Fruit fly (Drosophila melanogaster) whole organism, pupa: ENCODE data around the gene CG33723.

Experiments
- CG10348 ChIP-seq: fragments of 200-800 bp; sonication (Bioruptor generic); IDR thresholded peaks from 2 replicates; pipeline ENCODE4 v1.3.6; 2022; ENCODE audit warnings: missing biosample characterization, missing genetic modification characterization
- CG12605 ChIP-seq: fragments of 200-800 bp; sonication (Bioruptor generic); IDR thresholded peaks from 2 replicates; pipeline ENCODE4 v1.3.6; 2022; ENCODE audit warnings: missing biosample characterization, missing genetic modification characterization
- CG13204 ChIP-seq: fragments of 200-800 bp; sonication (Bioruptor generic); optimal IDR thresholded peaks from 2 replicates; lab custom pipeline; 2018; ENCODE audit warnings: missing biosample characterization, mild to moderate bottlenecking, missing genetic modification characterization, moderate library complexity
- CG14655 ChIP-seq: fragments of 200-800 bp; sonication (Bioruptor generic); optimal IDR thresholded peaks from 3 replicates; lab custom pipeline; 2017; ENCODE audit warnings: mild to moderate bottlenecking, missing biosample characterization, missing genetic modification reagents, missing genetic modification characterization
- CG15710 ChIP-seq: fragments of 200-800 bp; sonication (Bioruptor generic); optimal IDR thresholded peaks from 2 replicates; lab custom pipeline; 2018; ENCODE audit warnings: missing biosample characterization, mild to moderate bottlenecking, missing genetic modification characterization, moderate library complexity
- CG17806 ChIP-seq: fragments of 200-800 bp; sonication (Bioruptor generic); optimal IDR thresholded peaks from 2 replicates; lab custom pipeline; 2018; ENCODE audit warnings: missing biosample characterization, mild to moderate bottlenecking, missing genetic modification characterization, moderate library complexity
- CG32121 ChIP-seq: fragments of 200-800 bp; sonication (Bioruptor generic); IDR thresholded peaks from 2 replicates; pipeline ENCODE4 v1.3.6; 2022; ENCODE audit warnings: missing biosample characterization, missing genetic modification characterization
- CG34367 ChIP-seq: fragments of 200-800 bp; sonication (Bioruptor generic); optimal IDR thresholded peaks from 2 replicates; lab custom pipeline; 2018; ENCODE audit warnings: missing biosample characterization, mild to moderate bottlenecking, missing genetic modification characterization
- CG4496 ChIP-seq: fragments of 200-800 bp; sonication (Bioruptor generic); IDR thresholded peaks from 3 replicates; pipeline ENCODE4 v1.3.6; 2022; ENCODE audit warnings: missing biosample characterization, missing genetic modification characterization
- CG8159 ChIP-seq: fragments of 200-800 bp; sonication (Bioruptor generic); optimal IDR thresholded peaks from 3 replicates; lab custom pipeline; 2018; ENCODE audit warnings: missing biosample characterization, mild to moderate bottlenecking, missing genetic modification characterization, moderate library complexity
- CG8301 ChIP-seq: fragments of 200-800 bp; sonication (Bioruptor generic); optimal IDR thresholded peaks from 2 replicates; lab custom pipeline; 2018; ENCODE audit warnings: missing biosample characterization, mild to moderate bottlenecking, missing genetic modification characterization
- CG9948 ChIP-seq: fragments of 200-800 bp; sonication (Bioruptor generic); optimal IDR thresholded peaks from 2 replicates; lab custom pipeline; 2018; ENCODE audit warnings: missing biosample characterization, mild to moderate bottlenecking, missing genetic modification characterization, moderate library complexity
- D1 ChIP-seq: fragments of 200-800 bp; sonication (Bioruptor generic); optimal IDR thresholded peaks from 2 replicates; lab custom pipeline; 2018; ENCODE audit warnings: missing biosample characterization, mild to moderate bottlenecking, missing genetic modification characterization, moderate library complexity
- EcR ChIP-seq: fragments of 200-800 bp; sonication (Bioruptor generic); optimal IDR thresholded peaks from 3 replicates; lab custom pipeline; 2019; ENCODE audit warnings: missing biosample characterization, missing genetic modification characterization, mild to moderate bottlenecking, moderate library complexity, missing genetic modification reagents
- Ets98B ChIP-seq: fragments of 200-800 bp; sonication (Bioruptor generic); IDR thresholded peaks from 2 replicates; pipeline ENCODE4 v1.3.6; 2022; ENCODE audit warnings: missing biosample characterization, missing genetic modification characterization
- Pif1A ChIP-seq: fragments of 200-800 bp; sonication (Bioruptor generic); optimal IDR thresholded peaks from 3 replicates; lab custom pipeline; 2016; ENCODE audit warnings: missing biosample characterization, missing genetic modification characterization
- Pif1B ChIP-seq: fragments of 200-800 bp; sonication (Bioruptor generic); optimal IDR thresholded peaks from 3 replicates; lab custom pipeline; 2016; ENCODE audit warnings: missing biosample characterization, missing genetic modification characterization
- Snoo ChIP-seq: fragments of 200-800 bp; sonication (Bioruptor generic); optimal IDR thresholded peaks from 3 replicates; lab custom pipeline; 2017; ENCODE audit warnings: missing biosample characterization, mild to moderate bottlenecking, missing genetic modification characterization, inconsistent platforms
- fd96Ca ChIP-seq: fragments of 200-800 bp; sonication (Bioruptor generic); IDR thresholded peaks from 3 replicates; pipeline ENCODE4 v1.3.6; 2022; ENCODE audit warnings: missing biosample characterization, missing genetic modification characterization
- gl ChIP-seq: fragments of 200-800 bp; sonication (Bioruptor generic); optimal IDR thresholded peaks from 2 replicates; lab custom pipeline; 2018; ENCODE audit warnings: missing biosample characterization, mild to moderate bottlenecking, missing genetic modification characterization
- rn ChIP-seq: fragments of 200-800 bp; sonication (Bioruptor generic); IDR thresholded peaks from 2 replicates; pipeline ENCODE4 v1.3.6; 2022; ENCODE audit warnings: missing biosample characterization, missing genetic modification characterization

CG33723 gene

dm6 chr2L:9447816-9448215, 7.3 kb upstream of the CG33723 start:
- peak; percentile 73 for TF ChIP-seq CG32121 (GFP tag; lab: Robert Waterston, UW)
- no peak for TF ChIP-seq D1 (tag; lab: Kevin White, UChicago)
- peak; percentile 69 for TF ChIP-seq CG9948 (tag; lab: Kevin White, UChicago)
- TF ChIP-seq Pif1B (GFP tag; lab: Kevin White, UChicago), result peak; percentile 40
- TF ChIP-seq EcR (GFP tag; lab: Kevin White, UChicago), result no peak
- TF ChIP-seq CG8159 (tag; lab: Kevin White, UChicago), result peak; percentile 69
- TF ChIP-seq CG15710, result peak; percentile 57
- peak; percentile 48 for TF ChIP-seq CG34367
- TF ChIP-seq CG14655, result peak; percentile 74
- peak; percentile 12 for TF ChIP-seq Snoo (tag; lab: Kevin White, UChicago)
- peak; percentile 55 for TF ChIP-seq rn
- no peak for TF ChIP-seq gl (tag; lab: Kevin White, UChicago)
- no peak for TF ChIP-seq CG13204 (GFP tag; lab: Kevin White, UChicago)
- TF ChIP-seq Pif1A (GFP tag; lab: Kevin White, UChicago), result peak; percentile 54
- TF ChIP-seq CG17806, result peak; percentile 62
- peak; percentile 82 for TF ChIP-seq CG4496
- 0 out of 2 replicates have a peak, but pooled peaks have one; percentile 10 for TF ChIP-seq CG12605 (GFP tag; lab: Robert Waterston, UW)
- peak; percentile 44; the same call in 1 of the 2 replicates for TF ChIP-seq Ets98B (GFP tag; lab: Robert Waterston, UW)
- peak; percentile 56 for TF ChIP-seq CG8301 (tag; lab: Kevin White, UChicago)
- TF ChIP-seq fd96Ca (GFP tag; lab: Robert Waterston, UW), result no peak
- TF ChIP-seq CG10348 (GFP tag; lab: Robert Waterston, UW), result no peak

- peak; percentile 93 for TF ChIP-seq EcR (GFP tag; lab: Kevin White, UChicago)
- no peak for TF ChIP-seq Pif1B (GFP tag; lab: Kevin White, UChicago)
Measured at dm6 chr2L:9446398-9446945, 5.9 kb upstream of the CG33723 start.

- TF ChIP-seq Pif1B (GFP tag; lab: Kevin White, UChicago) (no peak), Ets98B (GFP tag; lab: Robert Waterston, UW) (no peak), CG14655 (no peak), CG8301 (tag; lab: Kevin White, UChicago) (no peak), CG13204 (GFP tag; lab: Kevin White, UChicago) (no peak), CG9948 (tag; lab: Kevin White, UChicago) (no peak)
Measured at dm6 chr2L:9445753-9446152, 5.2 kb upstream of the CG33723 start.

dm6 chr2L:9442795-9443287, 2.3 kb upstream of the CG33723 start:
- TF ChIP-seq CG34367, result no peak
- no peak for TF ChIP-seq Snoo (tag; lab: Kevin White, UChicago)
- no peak for TF ChIP-seq CG8301 (tag; lab: Kevin White, UChicago)
- TF ChIP-seq CG15710, result no peak
- no peak for TF ChIP-seq Pif1A (GFP tag; lab: Kevin White, UChicago)
- TF ChIP-seq CG8159 (tag; lab: Kevin White, UChicago), result no peak
- no peak for TF ChIP-seq CG13204 (GFP tag; lab: Kevin White, UChicago)
- no peak for TF ChIP-seq D1 (tag; lab: Kevin White, UChicago)
- no peak for TF ChIP-seq fd96Ca (GFP tag; lab: Robert Waterston, UW)

dm6 chr2L:9438227-9438626, 2.3 kb downstream of the CG33723 start:
- TF ChIP-seq CG34367, result peak; percentile 23
- no peak for TF ChIP-seq CG12605 (GFP tag; lab: Robert Waterston, UW)
- TF ChIP-seq Snoo (tag; lab: Kevin White, UChicago), result peak; percentile 13
- TF ChIP-seq rn, result no peak
- TF ChIP-seq CG4496, result peak; percentile 70; the same call in 1 of the 3 replicates
- TF ChIP-seq CG17806, result peak; percentile 39
- no peak for TF ChIP-seq CG13204 (GFP tag; lab: Kevin White, UChicago)
- TF ChIP-seq CG32121 (GFP tag; lab: Robert Waterston, UW), result peak; percentile 42; the same call in 1 of the 2 replicates
- TF ChIP-seq CG8159 (tag; lab: Kevin White, UChicago), result peak; percentile 44
- TF ChIP-seq Pif1A (GFP tag; lab: Kevin White, UChicago), result peak; percentile 7
- TF ChIP-seq fd96Ca (GFP tag; lab: Robert Waterston, UW), result no peak; the same call in 2 of the 3 replicates
- peak; percentile 27 for TF ChIP-seq CG9948 (tag; lab: Kevin White, UChicago)
- peak; percentile 32 for TF ChIP-seq CG15710
- no peak for TF ChIP-seq gl (tag; lab: Kevin White, UChicago)
- TF ChIP-seq Ets98B (GFP tag; lab: Robert Waterston, UW), result peak; percentile 47
- peak; percentile 34 for TF ChIP-seq CG8301 (tag; lab: Kevin White, UChicago)
- TF ChIP-seq CG14655, result peak; percentile 40
- TF ChIP-seq Pif1B (GFP tag; lab: Kevin White, UChicago), result no peak

dm6 chr2L:9437216-9437715, 3.3 kb downstream of the CG33723 start, which contains the start of gene numb:
Gene numb (plus strand): TSS chr2L:9437469.
- TF ChIP-seq CG34367 (no peak), Pif1A (GFP tag; lab: Kevin White, UChicago) (no peak), D1 (tag; lab: Kevin White, UChicago) (no peak), Ets98B (GFP tag; lab: Robert Waterston, UW) (peak; percentile 45; the same call in 1 of the 2 replicates), CG14655 (no peak), CG32121 (GFP tag; lab: Robert Waterston, UW) (0 out of 2 replicates have a peak, but pooled peaks have one; percentile 10), rn (no peak), Snoo (tag; lab: Kevin White, UChicago) (no peak), CG15710 (no peak)
